Worm (Caenorhabditis elegans) whole organism, early embryonic: ENCODE measurements around the gene hum-4.

Experiments used
- B0310.2 ChIP-seq: sonication (generic microtip); optimal IDR thresholded peaks from 2 replicates; lab custom pipeline; 2016; ENCODE audit warnings: mild to moderate bottlenecking, missing genetic modification characterization, missing compliant biosample characterization
- F13C5.2 ChIP-seq: sonication (generic microtip); optimal IDR thresholded peaks from 2 replicates; lab custom pipeline; 2017; ENCODE audit warnings: mild to moderate bottlenecking, missing genetic modification characterization, inconsistent platforms, missing compliant biosample characterization
- aly-1 ChIP-seq: sonication (generic microtip); optimal IDR thresholded peaks from 2 replicates; lab custom pipeline; 2016; ENCODE audit warnings: missing genetic modification characterization, missing compliant biosample characterization
- ama-1 ChIP-seq: fragments of 150-350 bp; optimal IDR thresholded peaks from 2 replicates; lab custom pipeline; 2014
- ceh-13 ChIP-seq: fragments of 200-800 bp; sonication (Bioruptor generic); optimal IDR thresholded peaks from 2 replicates; lab custom pipeline; 2018; ENCODE audit warnings: mild to moderate bottlenecking, missing genetic modification characterization, missing compliant biosample characterization
- ceh-36 ChIP-seq: sonication (generic microtip); optimal IDR thresholded peaks from 2 replicates; lab custom pipeline; 2016; ENCODE audit warnings: missing genetic modification characterization, inconsistent platforms, missing compliant biosample characterization
- ets-7 ChIP-seq: sonication (generic microtip); optimal IDR thresholded peaks from 2 replicates; lab custom pipeline; 2016; ENCODE audit warnings: missing genotype, missing genetic modification characterization, missing compliant biosample characterization
- flt-1 ChIP-seq: fragments of 200-800 bp; sonication (Bioruptor generic); IDR thresholded peaks from 2 replicates; pipeline ENCODE4 v1.3.6; 2022; ENCODE audit warnings: missing genetic modification characterization, missing compliant biosample characterization
- hmbx-1 ChIP-seq: sonication (generic microtip); optimal IDR thresholded peaks from 2 replicates; lab custom pipeline; 2016; ENCODE audit warnings: mild to moderate bottlenecking, missing genetic modification characterization, missing compliant biosample characterization
- hmg-4 ChIP-seq: fragments of 200-800 bp; sonication (Bioruptor generic); optimal IDR thresholded peaks from 2 replicates; lab custom pipeline; 2018; ENCODE audit warnings: mild to moderate bottlenecking, missing genetic modification characterization, missing compliant biosample characterization
- hnd-1 ChIP-seq: sonication (generic microtip); optimal IDR thresholded peaks from 2 replicates; lab custom pipeline; 2016; ENCODE audit warnings: missing genetic modification characterization, missing compliant biosample characterization
- pes-1 ChIP-seq: fragments of 200-800 bp; sonication (Bioruptor generic); IDR thresholded peaks from 2 replicates; pipeline ENCODE4 v1.3.6; 2022; ENCODE audit warnings: missing genetic modification reagents, missing genetic modification characterization, missing compliant biosample characterization
- scrt-1 ChIP-seq: fragments of 200-800 bp; sonication (Bioruptor generic); IDR thresholded peaks from 2 replicates; pipeline ENCODE4 v1.3.6; 2022; ENCODE audit warnings: missing genetic modification characterization, missing compliant biosample characterization
- sea-1 ChIP-seq: fragments of 200-800 bp; sonication (Bioruptor generic); conservative IDR thresholded peaks from 2 replicates; pipeline ENCODE4 v1.3.6; 2022; ENCODE audit warnings: missing genetic modification characterization, missing compliant biosample characterization
- tbx-11 ChIP-seq: fragments of 200-800 bp; sonication (Bioruptor generic); IDR thresholded peaks from 2 replicates; pipeline ENCODE4 v1.3.6; 2022; ENCODE audit warnings: missing genetic modification characterization, missing compliant biosample characterization
- tbx-37 ChIP-seq: fragments of 200-800 bp; sonication (Bioruptor generic); conservative IDR thresholded peaks from 2 replicates; pipeline ENCODE4 v1.3.6; 2022; ENCODE audit warnings: missing genetic modification reagents, missing genetic modification characterization, missing compliant biosample characterization
- tra-4 ChIP-seq: sonication (generic microtip); optimal IDR thresholded peaks from 2 replicates; lab custom pipeline; 2017; ENCODE audit warnings: missing genetic modification characterization, missing compliant biosample characterization

The hum-4 gene

DNA sequence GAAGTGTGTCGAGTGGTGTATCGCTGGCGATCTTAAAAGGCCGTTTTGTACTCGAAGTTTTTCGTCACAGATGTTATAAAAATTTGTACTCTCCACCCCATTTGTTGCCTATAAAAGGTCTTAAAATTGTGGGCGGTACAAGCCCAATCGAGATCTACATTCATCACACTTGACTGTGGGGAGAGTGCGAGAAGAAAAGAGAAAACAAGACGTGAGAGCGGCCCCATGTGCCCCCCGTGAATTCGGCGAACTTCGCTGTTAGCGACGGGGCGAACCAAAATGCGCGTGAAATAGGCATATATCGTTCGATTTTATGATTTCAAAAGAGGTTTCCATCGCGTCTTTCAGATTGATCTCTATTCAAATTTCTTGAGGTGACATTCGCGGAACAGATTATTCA is 13.4 kb downstream of the hum-4 start, which contains the start of gene F46C3.6:
Gene F46C3.6 (minus strand): TSS at position 87 of the 400 bp plus-strand sequence.
- TF ChIP-seq B0310.2 (tag; lab: Kevin White, UChicago) (no peak), ceh-13 (no peak), F13C5.2 (tag; lab: Kevin White, UChicago) (no peak), ceh-36 (tag; lab: Kevin White, UChicago) (no peak), hmbx-1 (no peak), scrt-1 (GFP tag; lab: Robert Waterston, UW) (no peak), hmg-4 (no peak), tbx-37 (no peak), sea-1 (GFP tag; lab: Robert Waterston, UW) (no peak), hnd-1 (tag; lab: Kevin White, UChicago) (no peak), tra-4 (tag; lab: Kevin White, UChicago) (no peak), pes-1 (no peak), ets-7 (tag; lab: Kevin White, UChicago) (no peak)

DNA sequence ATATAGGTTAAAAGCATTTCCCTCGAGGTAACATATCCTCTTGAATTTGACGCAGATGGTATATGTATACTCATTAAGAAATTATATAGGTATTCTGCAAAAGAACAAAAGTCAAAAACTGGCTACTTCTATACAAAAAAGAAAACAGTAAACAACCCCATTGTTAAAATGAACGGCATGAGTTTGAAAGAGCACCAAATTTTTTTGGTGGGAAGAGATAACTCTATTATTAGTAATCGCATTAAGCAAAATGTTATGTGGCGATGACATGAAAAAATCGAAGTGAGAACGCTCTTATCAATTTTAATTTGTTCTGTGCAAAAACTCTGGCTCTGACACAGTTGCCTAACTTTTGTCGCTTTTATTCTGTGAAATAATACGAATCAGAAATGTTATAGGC is 14.7 kb downstream of the hum-4 start, which contains the start of gene F46C3.2:
Gene F46C3.2 (minus strand): TSS at position 101 of the 400 bp plus-strand sequence.
- no peak for TF ChIP-seq sea-1 (GFP tag; lab: Robert Waterston, UW)
- TF ChIP-seq scrt-1 (GFP tag; lab: Robert Waterston, UW), result no peak
- no peak for TF ChIP-seq tbx-37
- TF ChIP-seq hnd-1 (tag; lab: Kevin White, UChicago), result no peak
- TF ChIP-seq hmg-4, result no peak
- TF ChIP-seq flt-1, result no peak
- TF ChIP-seq ceh-13, result no peak
- no peak for TF ChIP-seq F13C5.2 (tag; lab: Kevin White, UChicago)
- no peak for TF ChIP-seq tra-4 (tag; lab: Kevin White, UChicago)
- no peak for TF ChIP-seq B0310.2 (tag; lab: Kevin White, UChicago)
- no peak for TF ChIP-seq pes-1
- TF ChIP-seq aly-1 (tag; lab: Kevin White, UChicago), result no peak
- no peak for TF ChIP-seq ets-7 (tag; lab: Kevin White, UChicago)
- no peak for TF ChIP-seq ama-1
- TF ChIP-seq hmbx-1, result no peak
- no peak for TF ChIP-seq tbx-11
- TF ChIP-seq ceh-36 (tag; lab: Kevin White, UChicago), result no peak

DNA sequence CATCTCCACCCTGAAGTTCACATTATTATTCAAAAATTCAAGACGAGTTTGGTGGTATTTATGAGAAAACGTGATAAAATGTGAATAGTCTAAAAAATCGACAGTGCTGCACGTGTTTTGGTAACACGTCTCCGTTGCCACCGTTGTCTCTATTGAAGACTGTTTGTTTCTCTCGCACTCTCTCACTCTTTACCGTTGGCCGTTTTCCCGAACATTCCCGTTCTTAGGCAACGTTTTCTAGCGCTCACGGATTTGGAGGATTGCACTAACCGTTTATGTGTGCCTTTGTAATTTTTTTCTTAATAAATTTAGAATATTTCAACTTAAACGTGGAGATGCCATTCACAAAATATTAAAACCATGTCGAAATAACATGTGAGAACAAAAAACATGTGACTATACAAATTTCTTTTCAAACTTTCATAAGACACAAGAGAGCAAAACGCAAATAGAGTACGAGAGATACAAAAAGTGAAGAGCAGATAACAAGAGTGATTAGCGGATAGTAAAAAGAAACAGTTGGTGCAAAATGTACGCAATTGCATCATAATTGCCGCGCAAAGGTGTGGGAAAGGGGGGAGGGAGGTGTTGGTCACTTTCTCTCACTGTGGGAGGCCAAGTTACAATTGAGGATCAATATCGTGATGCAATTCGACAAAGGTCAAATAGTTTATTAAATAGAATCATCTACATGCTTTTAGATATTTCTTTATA is 18.4 kb downstream of the hum-4 start, which contains the start of gene pek-1:
Gene pek-1 (minus strand): TSS at position 51 of the 714 bp plus-strand sequence.
- TF ChIP-seq ets-7 (tag; lab: Kevin White, UChicago) (no peak), aly-1 (tag; lab: Kevin White, UChicago) (no peak), tra-4 (tag; lab: Kevin White, UChicago) (no peak), hmbx-1 (no peak), tbx-37 (no peak), ama-1 (no peak), scrt-1 (GFP tag; lab: Robert Waterston, UW) (no peak), ceh-13 (no peak), F13C5.2 (tag; lab: Kevin White, UChicago) (no peak), hnd-1 (tag; lab: Kevin White, UChicago) (no peak), B0310.2 (tag; lab: Kevin White, UChicago) (no peak), pes-1 (no peak), hmg-4 (no peak), tbx-11 (no peak), flt-1 (no peak), ceh-36 (tag; lab: Kevin White, UChicago) (no peak)

DNA sequence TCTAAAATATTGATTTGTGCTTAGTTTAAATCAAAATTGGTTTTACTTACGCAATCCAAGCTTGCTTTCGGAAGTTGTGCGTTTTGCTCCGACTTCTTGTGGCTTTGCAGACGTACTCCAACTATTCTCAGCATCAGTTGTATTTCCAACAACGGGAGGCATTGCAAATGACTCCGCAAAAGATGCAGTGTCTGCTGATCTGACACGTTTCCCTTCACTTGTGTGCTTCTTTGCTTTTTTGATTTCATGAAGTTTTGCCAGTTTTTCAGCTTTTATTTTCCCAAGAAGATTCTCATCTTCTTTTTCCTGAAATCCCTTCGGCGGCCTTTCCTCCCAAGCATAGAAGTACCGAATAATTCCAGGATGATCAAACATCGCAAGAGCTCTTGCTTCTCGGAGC is 21.7 kb downstream of the hum-4 start:
- TF ChIP-seq tbx-37 (no peak), hmbx-1 (no peak), ama-1 (no peak), hnd-1 (tag; lab: Kevin White, UChicago) (no peak), ceh-36 (tag; lab: Kevin White, UChicago) (no peak), F13C5.2 (tag; lab: Kevin White, UChicago) (no peak), sea-1 (GFP tag; lab: Robert Waterston, UW) (no peak), tbx-11 (no peak), ets-7 (tag; lab: Kevin White, UChicago) (no peak), ceh-13 (no peak), hmg-4 (no peak), flt-1 (no peak), aly-1 (tag; lab: Kevin White, UChicago) (no peak), pes-1 (no peak), scrt-1 (GFP tag; lab: Robert Waterston, UW) (no peak), tra-4 (tag; lab: Kevin White, UChicago) (no peak), B0310.2 (tag; lab: Kevin White, UChicago) (no peak)

DNA sequence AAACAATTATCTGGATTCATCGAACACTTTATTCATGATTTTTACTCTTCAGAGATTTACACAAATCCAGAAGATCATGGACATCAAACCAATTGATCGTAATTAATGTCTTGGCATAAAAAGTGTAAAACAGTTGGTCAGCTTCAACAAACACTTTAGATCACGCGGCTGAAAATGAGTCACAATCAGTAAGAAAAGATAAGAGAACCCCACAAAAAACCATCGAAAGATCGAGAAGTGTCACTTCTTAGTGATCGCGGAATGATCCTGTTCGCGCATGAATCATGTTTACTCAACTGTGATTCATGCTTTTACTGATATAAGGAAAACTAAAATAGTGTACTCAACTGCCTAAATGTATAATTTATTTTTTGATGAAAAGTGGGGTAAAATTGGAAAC is 23.9 kb downstream of the hum-4 start:
- TF ChIP-seq tbx-37 (no peak), aly-1 (tag; lab: Kevin White, UChicago) (no peak), hnd-1 (tag; lab: Kevin White, UChicago) (no peak), F13C5.2 (tag; lab: Kevin White, UChicago) (no peak), scrt-1 (GFP tag; lab: Robert Waterston, UW) (no peak), pes-1 (no peak), flt-1 (no peak), ama-1 (no peak), sea-1 (GFP tag; lab: Robert Waterston, UW) (no peak)

DNA sequence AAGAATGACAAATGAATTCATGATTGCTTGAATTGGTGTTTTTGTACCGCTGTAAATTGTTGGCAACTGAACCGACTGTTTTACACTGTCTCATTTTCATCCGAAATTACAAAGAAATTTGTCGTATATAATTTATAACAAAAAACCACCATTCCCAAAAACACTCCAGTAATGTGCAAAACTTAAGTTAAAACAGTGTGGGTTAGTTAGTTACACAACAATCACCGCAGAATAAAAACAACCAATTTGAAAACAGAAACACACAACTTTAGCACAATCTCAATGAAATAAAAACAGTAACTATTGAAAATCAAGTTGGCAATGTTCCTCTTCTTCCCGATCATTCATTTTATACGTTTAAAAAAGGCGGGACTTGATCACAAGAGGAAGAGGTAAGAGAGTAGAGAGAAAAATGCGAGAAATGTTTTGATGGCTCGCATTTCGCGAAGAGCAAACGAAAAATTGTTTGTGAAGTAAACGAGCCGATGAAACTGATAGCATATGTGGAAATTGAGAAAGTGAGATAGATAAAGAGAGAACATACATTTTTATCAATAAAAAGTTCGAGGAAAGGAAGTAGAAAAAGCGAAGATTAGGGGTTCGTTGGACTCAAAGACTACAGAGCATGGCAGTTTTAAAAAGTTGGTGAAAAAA is 25.6 kb downstream of the hum-4 start, which contains the start of gene F08B12.4:
Gene F08B12.4 (minus strand): TSS at position 51 of the 654 bp plus-strand sequence.
- TF ChIP-seq ets-7 (tag; lab: Kevin White, UChicago) (no peak), hmg-4 (no peak), aly-1 (tag; lab: Kevin White, UChicago) (no peak), ceh-13 (no peak), pes-1 (no peak), ceh-36 (tag; lab: Kevin White, UChicago) (no peak), hnd-1 (tag; lab: Kevin White, UChicago) (no peak), sea-1 (GFP tag; lab: Robert Waterston, UW) (no peak), hmbx-1 (no peak), flt-1 (no peak), B0310.2 (tag; lab: Kevin White, UChicago) (no peak), scrt-1 (GFP tag; lab: Robert Waterston, UW) (no peak)
